Fruit fly (Drosophila melanogaster): Measurements from ENCODE around the gene CG12170.
A peak's percentile ranks its signal among the peaks of the same experiment; 100 is the strongest.

CG12170 gene

dm6 chr3R:5682921-5683748, 46.1 kb downstream of the CG12170 start (continued):
- no peak for TF ChIP-seq CG3838 (GFP tag; optimal IDR thresholded peaks at IDR 0.05)
- no peak for TF ChIP-seq Dip2 (GFP tag; IDR thresholded peaks at IDR 0.05)
- TF ChIP-seq CG13123 (GFP tag; optimal IDR thresholded peaks at IDR 0.05): no peak
- TF ChIP-seq vvl (GFP tag; IDR thresholded peaks at IDR 0.05): peak; percentile 59
- TF ChIP-seq CG11398 (GFP tag; optimal IDR thresholded peaks at IDR 0.05): peak; percentile 33
- TF ChIP-seq Doc3 (GFP tag; IDR thresholded peaks at IDR 0.05; ENCODE audit: partially characterized antibody): no peak
- TF ChIP-seq CG6791 (GFP tag; IDR thresholded peaks at IDR 0.05; ENCODE audit: partially characterized antibody): no peak
- no peak for TF ChIP-seq Awh (GFP tag; IDR thresholded peaks at IDR 0.05)
- TF ChIP-seq MTF-1 (GFP tag; optimal IDR thresholded peaks at IDR 0.05; ENCODE audit: borderline replicate concordance): no peak
- TF ChIP-seq CG9797 (GFP tag; optimal IDR thresholded peaks at IDR 0.05): no peak
- no peak for TF ChIP-seq CG34422 (GFP tag; IDR thresholded peaks at IDR 0.05)
- TF ChIP-seq CG17802 (tag; optimal IDR thresholded peaks at IDR 0.05): no peak
- peak; percentile 12 for TF ChIP-seq CG4617 (GFP tag; optimal IDR thresholded peaks at IDR 0.05; ENCODE audit: borderline replicate concordance)
- TF ChIP-seq toy (GFP tag; IDR thresholded peaks at IDR 0.05): no peak
- TF ChIP-seq HLH54F (GFP tag; optimal IDR thresholded peaks at IDR 0.05): no peak
- TF ChIP-seq Vsx1 (GFP tag; optimal IDR thresholded peaks at IDR 0.05): no peak
- TF ChIP-seq ase (GFP tag; IDR thresholded peaks at IDR 0.05): 0 out of 3 replicates have a peak, but pooled peaks have one; percentile 11
- TF ChIP-seq CoRest (tag; optimal IDR thresholded peaks at IDR 0.05): peak; percentile 68
- 0 out of 2 replicates have a peak, but pooled peaks have one; percentile 10 for TF ChIP-seq stc (GFP tag; IDR thresholded peaks at IDR 0.05)
- no peak for TF ChIP-seq CG11085 (GFP tag; IDR thresholded peaks at IDR 0.05)
- TF ChIP-seq cato (GFP tag; optimal IDR thresholded peaks at IDR 0.05; ENCODE audit: borderline replicate concordance): peak; percentile 8
- no peak for TF ChIP-seq p53 (GFP tag; optimal IDR thresholded peaks at IDR 0.05)
- TF ChIP-seq fd96Cb (tag; optimal IDR thresholded peaks at IDR 0.05): peak; percentile 69
- no peak for TF ChIP-seq CTCF (GFP tag; optimal IDR thresholded peaks at IDR 0.05)
- no peak for TF ChIP-seq tap (tag; optimal IDR thresholded peaks at IDR 0.05)
- TF ChIP-seq CG13624 (GFP tag; optimal IDR thresholded peaks at IDR 0.05): peak; percentile 17
- TF ChIP-seq MESR4 (GFP tag; optimal IDR thresholded peaks at IDR 0.05): no peak
- no peak for TF ChIP-seq tio (GFP tag; optimal IDR thresholded peaks at IDR 0.05)
- TF ChIP-seq sug (tag; optimal IDR thresholded peaks at IDR 0.05): no peak
- peak; percentile 70 for TF ChIP-seq az2 (GFP tag; optimal IDR thresholded peaks at IDR 0.05)
- TF ChIP-seq repo (GFP tag; optimal IDR thresholded peaks at IDR 0.05): no peak
- no peak for TF ChIP-seq fru (optimal IDR thresholded peaks at IDR 0.05)
- TF ChIP-seq yki (optimal IDR thresholded peaks at IDR 0.05): no peak
- TF ChIP-seq CG6813 (GFP tag; optimal IDR thresholded peaks at IDR 0.05): peak; percentile 32
- peak; percentile 28 for TF ChIP-seq CG1602 (GFP tag; optimal IDR thresholded peaks at IDR 0.05)
- peak; percentile 78 for TF ChIP-seq CG12391 (tag; optimal IDR thresholded peaks at IDR 0.05)
- peak; percentile 83 for TF ChIP-seq gem (tag; optimal IDR thresholded peaks at IDR 0.05)
- TF ChIP-seq Ssrp (tag; optimal IDR thresholded peaks at IDR 0.05): peak; percentile 66
- TF ChIP-seq CG8388 (GFP tag; optimal IDR thresholded peaks at IDR 0.05): peak; percentile 68
- peak; percentile 73 for TF ChIP-seq nmo (GFP tag; optimal IDR thresholded peaks at IDR 0.05)
- no peak for TF ChIP-seq Hr39 (optimal IDR thresholded peaks at IDR 0.05)
- no peak for TF ChIP-seq HLH4C (GFP tag; IDR thresholded peaks at IDR 0.05; ENCODE audit: partially characterized antibody)
- no peak for TF ChIP-seq Bdp1 (GFP tag; optimal IDR thresholded peaks at IDR 0.05)
- peak; percentile 54 for TF ChIP-seq Fer1 (GFP tag; optimal IDR thresholded peaks at IDR 0.05)
- TF ChIP-seq pho (GFP tag; optimal IDR thresholded peaks at IDR 0.05): no peak
- no peak for TF ChIP-seq chm (GFP tag; IDR thresholded peaks at IDR 0.05)
- no peak for TF ChIP-seq so (GFP tag; IDR thresholded peaks at IDR 0.05)
- no peak for TF ChIP-seq CG8478 (optimal IDR thresholded peaks at IDR 0.05)
- TF ChIP-seq kah (GFP tag; optimal IDR thresholded peaks at IDR 0.05): no peak
- TF ChIP-seq Ravus (GFP tag; IDR thresholded peaks at IDR 0.05): no peak
- TF ChIP-seq wek (GFP tag; optimal IDR thresholded peaks at IDR 0.05): no peak
